Fruit fly (Drosophila melanogaster): Measurements from ENCODE around the gene CG33124.

- TF ChIP-seq CTCF (optimal IDR thresholded peaks at IDR 0.05) (no peak), CG8478 (optimal IDR thresholded peaks at IDR 0.05) (no peak)
These were observed 28.2 kb downstream of the CG33124 start for dm6 chr2L:2180665-2181064.

Data from S2 (cell line).